Fruit fly (Drosophila melanogaster): Measurements from ENCODE around the gene CG13069.

- no peak for TF ChIP-seq CG33017 (tag; optimal IDR thresholded peaks at IDR 0.05)
- no peak for TF ChIP-seq CG5204 (GFP tag; optimal IDR thresholded peaks at IDR 0.05)
- no peak for TF ChIP-seq pad (GFP tag; optimal IDR thresholded peaks at IDR 0.05)
- no peak for TF ChIP-seq toe (GFP tag; optimal IDR thresholded peaks at IDR 0.05)
- no peak for TF ChIP-seq CG1620 (GFP tag; optimal IDR thresholded peaks at IDR 0.05)
- no peak for TF ChIP-seq kay (GFP tag; ENCODE audit: borderline replicate concordance)
- TF ChIP-seq Crg-1 (GFP tag; optimal IDR thresholded peaks at IDR 0.05), result no peak
- no peak for TF ChIP-seq tj (GFP tag; optimal IDR thresholded peaks at IDR 0.05)
These were observed 7.3 kb downstream of the CG13069 start, which contains the start of gene CG13066 for dm6 chr3L:16272338-16272959.

Measured in whole organism, adult.